Worm (Caenorhabditis elegans) whole organism, early embryonic: Measurements from ENCODE around the gene mcm-7.
"Not testable (repeated sequence)": the region's sequence is repeated elsewhere in the genome, so short reads cannot be mapped to it uniquely, and the experiment has no call there.

Experiments
- B0310.2 ChIP-seq: sonication (generic microtip); optimal IDR thresholded peaks from 2 replicates; lab custom pipeline; 2016; ENCODE audit warnings: mild to moderate bottlenecking, missing genetic modification characterization, missing compliant biosample characterization
- F13C5.2 ChIP-seq: sonication (generic microtip); optimal IDR thresholded peaks from 2 replicates; lab custom pipeline; 2017; ENCODE audit warnings: mild to moderate bottlenecking, missing genetic modification characterization, inconsistent platforms, missing compliant biosample characterization
- aly-1 ChIP-seq: sonication (generic microtip); optimal IDR thresholded peaks from 2 replicates; lab custom pipeline; 2016; ENCODE audit warnings: missing genetic modification characterization, missing compliant biosample characterization
- ama-1 ChIP-seq: fragments of 150-350 bp; optimal IDR thresholded peaks from 2 replicates; lab custom pipeline; 2014
- ceh-13 ChIP-seq: fragments of 200-800 bp; sonication (Bioruptor generic); optimal IDR thresholded peaks from 2 replicates; lab custom pipeline; 2018; ENCODE audit warnings: mild to moderate bottlenecking, missing genetic modification characterization, missing compliant biosample characterization
- ceh-36 ChIP-seq: sonication (generic microtip); optimal IDR thresholded peaks from 2 replicates; lab custom pipeline; 2016; ENCODE audit warnings: missing genetic modification characterization, inconsistent platforms, missing compliant biosample characterization
- ets-7 ChIP-seq: sonication (generic microtip); optimal IDR thresholded peaks from 2 replicates; lab custom pipeline; 2016; ENCODE audit warnings: missing genotype, missing genetic modification characterization, missing compliant biosample characterization
- flt-1 ChIP-seq: fragments of 200-800 bp; sonication (Bioruptor generic); IDR thresholded peaks from 2 replicates; pipeline ENCODE4 v1.3.6; 2022; ENCODE audit warnings: missing genetic modification characterization, missing compliant biosample characterization
- hmbx-1 ChIP-seq: sonication (generic microtip); optimal IDR thresholded peaks from 2 replicates; lab custom pipeline; 2016; ENCODE audit warnings: mild to moderate bottlenecking, missing genetic modification characterization, missing compliant biosample characterization
- hmg-4 ChIP-seq: fragments of 200-800 bp; sonication (Bioruptor generic); optimal IDR thresholded peaks from 2 replicates; lab custom pipeline; 2018; ENCODE audit warnings: mild to moderate bottlenecking, missing genetic modification characterization, missing compliant biosample characterization
- hnd-1 ChIP-seq: sonication (generic microtip); optimal IDR thresholded peaks from 2 replicates; lab custom pipeline; 2016; ENCODE audit warnings: missing genetic modification characterization, missing compliant biosample characterization
- pes-1 ChIP-seq: fragments of 200-800 bp; sonication (Bioruptor generic); IDR thresholded peaks from 2 replicates; pipeline ENCODE4 v1.3.6; 2022; ENCODE audit warnings: missing genetic modification reagents, missing genetic modification characterization, missing compliant biosample characterization
- scrt-1 ChIP-seq: fragments of 200-800 bp; sonication (Bioruptor generic); IDR thresholded peaks from 2 replicates; pipeline ENCODE4 v1.3.6; 2022; ENCODE audit warnings: missing genetic modification characterization, missing compliant biosample characterization
- sea-1 ChIP-seq: fragments of 200-800 bp; sonication (Bioruptor generic); conservative IDR thresholded peaks from 2 replicates; pipeline ENCODE4 v1.3.6; 2022; ENCODE audit warnings: missing genetic modification characterization, missing compliant biosample characterization
- tbx-11 ChIP-seq: fragments of 200-800 bp; sonication (Bioruptor generic); IDR thresholded peaks from 2 replicates; pipeline ENCODE4 v1.3.6; 2022; ENCODE audit warnings: missing genetic modification characterization, missing compliant biosample characterization
- tbx-37 ChIP-seq: fragments of 200-800 bp; sonication (Bioruptor generic); conservative IDR thresholded peaks from 2 replicates; pipeline ENCODE4 v1.3.6; 2022; ENCODE audit warnings: missing genetic modification reagents, missing genetic modification characterization, missing compliant biosample characterization
- tra-4 ChIP-seq: sonication (generic microtip); optimal IDR thresholded peaks from 2 replicates; lab custom pipeline; 2017; ENCODE audit warnings: missing genetic modification characterization, missing compliant biosample characterization

Gene mcm-7

ce11 chrV:4322706-4323105, 24.3 kb upstream of the mcm-7 start, which contains the start of gene R02D1.2:
TSS of gene R02D1.2 (minus strand) at chrV:4322806.
- no peak for TF ChIP-seq hmg-4 (GFP tag; lab: Kevin White, UChicago)
- no peak for TF ChIP-seq sea-1 (GFP tag; lab: Robert Waterston, UW)
- TF ChIP-seq scrt-1 (GFP tag; lab: Robert Waterston, UW), result no peak
- TF ChIP-seq aly-1 (tag; lab: Kevin White, UChicago), result no peak
- no peak for TF ChIP-seq tra-4 (tag; lab: Kevin White, UChicago)
- no peak for TF ChIP-seq F13C5.2 (tag; lab: Kevin White, UChicago)
- no peak for TF ChIP-seq hmbx-1 (tag; lab: Kevin White, UChicago)
- TF ChIP-seq pes-1 (GFP tag; lab: Robert Waterston, UW), result no peak
- no peak for TF ChIP-seq ets-7
- TF ChIP-seq ama-1 (lab: Kevin White, UChicago), result no peak
- TF ChIP-seq ceh-13, result no peak
- no peak for TF ChIP-seq tbx-11
- TF ChIP-seq hnd-1 (tag; lab: Kevin White, UChicago), result no peak
- TF ChIP-seq B0310.2 (tag; lab: Kevin White, UChicago), result no peak
- no peak for TF ChIP-seq tbx-37
- no peak for TF ChIP-seq ceh-36 (tag; lab: Kevin White, UChicago)
- TF ChIP-seq flt-1, result no peak

- no peak for TF ChIP-seq ets-7
- no peak for TF ChIP-seq ceh-13
- TF ChIP-seq pes-1 (GFP tag; lab: Robert Waterston, UW), result no peak
- no peak for TF ChIP-seq aly-1 (tag; lab: Kevin White, UChicago)
- TF ChIP-seq B0310.2 (tag; lab: Kevin White, UChicago), result no peak
- no peak for TF ChIP-seq flt-1
- TF ChIP-seq tra-4 (tag; lab: Kevin White, UChicago), result no peak
- TF ChIP-seq hmg-4 (GFP tag; lab: Kevin White, UChicago), result no peak
- TF ChIP-seq tbx-11, result no peak
- TF ChIP-seq hnd-1 (tag; lab: Kevin White, UChicago), result no peak
- no peak for TF ChIP-seq F13C5.2 (tag; lab: Kevin White, UChicago)
- TF ChIP-seq ama-1 (lab: Kevin White, UChicago), result no peak
- TF ChIP-seq scrt-1 (GFP tag; lab: Robert Waterston, UW), result no peak
- no peak for TF ChIP-seq sea-1 (GFP tag; lab: Robert Waterston, UW)
- TF ChIP-seq tbx-37, result no peak
- TF ChIP-seq ceh-36 (tag; lab: Kevin White, UChicago), result no peak
Measured at ce11 chrV:4325415-4325814, 21.6 kb upstream of the mcm-7 start, which contains the start of gene nhr-125. TSS of gene nhr-125 (minus strand) at chrV:4325515.

DNA sequence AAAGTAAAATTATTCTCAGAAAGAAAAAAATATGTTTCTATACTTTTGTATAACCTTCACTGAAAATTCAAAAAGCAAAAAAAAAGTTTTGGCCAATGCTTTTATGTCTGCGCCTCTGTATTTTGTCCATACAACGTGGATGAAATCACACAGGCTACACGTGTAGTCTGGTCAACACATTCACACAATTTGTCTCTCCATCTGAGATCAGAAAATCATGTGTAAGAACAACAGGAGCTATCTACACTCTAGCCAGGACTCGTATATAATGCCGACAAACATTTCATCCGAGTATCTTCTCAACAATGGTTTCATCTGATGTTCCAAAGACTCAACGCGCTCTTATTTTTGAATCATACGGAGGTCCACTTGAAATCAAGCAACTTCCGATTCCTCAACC, 20.1 kb upstream of the mcm-7 start, which contains the start of gene D2063.1:
TSS of gene D2063.1 (plus strand) at position 281 of the 400 bp plus-strand sequence.
- TF ChIP-seq hmg-4 (GFP tag; lab: Kevin White, UChicago) (no peak), pes-1 (GFP tag; lab: Robert Waterston, UW) (no peak), ceh-13 (no peak), flt-1 (no peak), ama-1 (lab: Kevin White, UChicago) (no peak)

- TF ChIP-seq tra-4 (tag; lab: Kevin White, UChicago), result no peak
- TF ChIP-seq aly-1 (tag; lab: Kevin White, UChicago), result no peak
Measured at ce11 chrV:4330820-4331219, 16.1 kb upstream of the mcm-7 start.

- TF ChIP-seq aly-1 (tag; lab: Kevin White, UChicago) (no peak), hmg-4 (GFP tag; lab: Kevin White, UChicago) (no peak), tra-4 (tag; lab: Kevin White, UChicago) (no peak), F13C5.2 (tag; lab: Kevin White, UChicago) (no peak), ceh-36 (tag; lab: Kevin White, UChicago) (no peak), flt-1 (no peak), sea-1 (GFP tag; lab: Robert Waterston, UW) (no peak), tbx-37 (no peak), hmbx-1 (tag; lab: Kevin White, UChicago) (no peak), tbx-11 (no peak), pes-1 (GFP tag; lab: Robert Waterston, UW) (no peak), B0310.2 (tag; lab: Kevin White, UChicago) (no peak), hnd-1 (tag; lab: Kevin White, UChicago) (no peak), ets-7 (no peak), scrt-1 (GFP tag; lab: Robert Waterston, UW) (no peak), ama-1 (lab: Kevin White, UChicago) (no peak)
Measured at ce11 chrV:4332450-4332849, 14.5 kb upstream of the mcm-7 start, which contains the start of gene oac-12. TSS of gene oac-12 (minus strand) at chrV:4332550.

ce11 chrV:4333518-4333917, 13.4 kb upstream of the mcm-7 start:
- peak; percentile 40; the same call in 1 of the 2 replicates for TF ChIP-seq tbx-37

DNA sequence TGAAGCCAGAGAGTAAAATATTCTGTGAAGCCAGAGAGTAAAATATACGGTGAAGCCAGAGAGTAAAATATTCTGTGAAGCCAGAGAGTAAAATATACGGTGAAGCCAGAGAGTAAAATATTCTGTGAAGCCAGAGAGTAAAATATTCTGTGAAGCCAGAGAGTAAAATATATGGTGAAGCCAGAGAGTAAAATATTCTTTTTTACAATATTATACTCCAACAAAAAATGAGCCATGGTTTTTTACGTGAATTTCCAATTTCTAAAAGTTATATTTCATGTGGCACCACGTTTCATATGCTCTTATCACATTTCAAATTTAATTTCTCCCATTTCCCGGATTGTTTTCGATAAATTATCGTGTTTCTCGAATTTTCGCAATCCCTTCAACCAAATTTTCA, 10.5 kb upstream of the mcm-7 start, which contains the start of gene irld-1:
TSS of gene irld-1 (plus strand) at position 301 of the 400 bp plus-strand sequence.
- not testable (repeated sequence) for TF ChIP-seq pes-1 (GFP tag; lab: Robert Waterston, UW); tra-4 (tag; lab: Kevin White, UChicago); ceh-13

DNA sequence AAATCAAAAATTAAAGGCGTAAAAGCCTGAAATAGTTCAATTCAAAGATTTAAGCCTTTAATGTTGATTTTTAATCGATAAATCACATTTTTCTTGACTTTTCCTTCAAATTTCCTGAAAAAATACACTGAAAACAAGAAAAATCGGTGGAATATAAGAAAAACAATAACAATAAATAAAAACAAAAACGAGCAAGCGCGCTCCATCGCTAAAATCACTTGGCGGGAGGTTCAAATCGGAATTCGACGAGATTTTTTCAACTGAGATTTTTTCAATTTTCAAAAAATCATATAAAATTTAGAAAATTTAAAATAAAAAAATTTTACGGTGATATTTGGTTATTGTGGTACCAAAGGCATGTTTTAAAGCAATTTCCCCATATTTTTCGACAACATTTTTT, 7.5 kb upstream of the mcm-7 start:
- TF ChIP-seq scrt-1 (GFP tag; lab: Robert Waterston, UW) (no peak), hnd-1 (tag; lab: Kevin White, UChicago) (no peak), tbx-37 (no peak), tra-4 (tag; lab: Kevin White, UChicago) (no peak), flt-1 (no peak), hmg-4 (GFP tag; lab: Kevin White, UChicago) (no peak), ceh-13 (no peak), hmbx-1 (tag; lab: Kevin White, UChicago) (no peak), ceh-36 (tag; lab: Kevin White, UChicago) (no peak)
